Fruit fly (Drosophila melanogaster) whole organism, embryonic: Measurements from ENCODE around the gene CG14230.
A peak's percentile ranks its signal among the peaks of the same experiment; 100 is the strongest.

Source experiments
- CG10979 ChIP-seq: fragments of 200-800 bp; sonication (Bioruptor generic); optimal IDR thresholded peaks from 2 replicates; lab custom pipeline; 2018; ENCODE audit warnings: missing biosample characterization, mild to moderate bottlenecking, missing genetic modification characterization, moderate library complexity
- CG11696 ChIP-seq: fragments of 200-800 bp; sonication (Bioruptor generic); IDR thresholded peaks from 2 replicates; pipeline ENCODE4 v1.3.6; 2022; ENCODE audit warnings: missing biosample characterization, missing genetic modification characterization
- CG12104 ChIP-seq: fragments of 200-800 bp; sonication (Bioruptor generic); optimal IDR thresholded peaks from 3 replicates; lab custom pipeline; 2016; ENCODE audit warnings: missing biosample characterization, missing genetic modification characterization
- CG13287 ChIP-seq: fragments of 200-800 bp; sonication (Bioruptor generic); IDR thresholded peaks from 2 replicates; pipeline ENCODE4 v1.3.6; 2022; ENCODE audit warnings: missing biosample characterization, missing genetic modification characterization; ENCODE audit not compliant: partially characterized antibody
- CG15696 ChIP-seq: fragments of 200-800 bp; sonication (Bioruptor generic); optimal IDR thresholded peaks from 2 replicates; lab custom pipeline; 2019; ENCODE audit warnings: missing biosample characterization, mild to moderate bottlenecking, missing genetic modification characterization, moderate library complexity
- CG1603 ChIP-seq: fragments of 200-800 bp; sonication (Bioruptor generic); optimal IDR thresholded peaks from 2 replicates; lab custom pipeline; 2019; ENCODE audit warnings: missing biosample characterization, mild to moderate bottlenecking, missing genetic modification characterization, moderate library complexity
- CG17328 ChIP-seq: fragments of 200-800 bp; sonication (Bioruptor generic); IDR thresholded peaks from 2 replicates; pipeline ENCODE4 v1.3.6; 2022; ENCODE audit warnings: missing biosample characterization, missing genetic modification characterization
- CG17359 ChIP-seq: fragments of 200-800 bp; sonication (Bioruptor generic); optimal IDR thresholded peaks from 3 replicates; lab custom pipeline; 2018; ENCODE audit warnings: missing biosample characterization, mild to moderate bottlenecking, missing genetic modification characterization, moderate library complexity
- CG17568 ChIP-seq: fragments of 200-800 bp; sonication (Bioruptor generic); optimal IDR thresholded peaks from 2 replicates; lab custom pipeline; 2018; ENCODE audit warnings: missing biosample characterization, mild to moderate bottlenecking, missing genetic modification characterization, moderate library complexity
- CG18599 ChIP-seq: fragments of 200-800 bp; sonication (Bioruptor generic); optimal IDR thresholded peaks from 3 replicates; lab custom pipeline; 2017; ENCODE audit warnings: missing biosample characterization, missing genetic modification characterization, mild to moderate bottlenecking, moderate library complexity, missing genetic modification reagents
- CG2116 ChIP-seq: fragments of 200-800 bp; sonication (Bioruptor generic); optimal IDR thresholded peaks from 3 replicates; lab custom pipeline; 2018; ENCODE audit warnings: missing biosample characterization, mild to moderate bottlenecking, missing genetic modification characterization
- CG31224 ChIP-seq: fragments of 200-800 bp; sonication (Bioruptor generic); IDR thresholded peaks from 2 replicates; pipeline ENCODE4 v1.3.6; 2022; ENCODE audit warnings: missing biosample characterization, missing genetic modification characterization
- CG31441 ChIP-seq: fragments of 200-800 bp; sonication (Bioruptor generic); IDR thresholded peaks from 2 replicates; pipeline ENCODE4 v1.3.6; 2022; ENCODE audit warnings: missing biosample characterization, missing genetic modification characterization
- CG32532 ChIP-seq: fragments of 200-800 bp; sonication (Bioruptor generic); IDR thresholded peaks from 2 replicates; pipeline ENCODE4 v1.3.6; 2022; ENCODE audit warnings: missing biosample characterization, missing genetic modification characterization
- CG7556 ChIP-seq: fragments of 200-800 bp; sonication (Bioruptor generic); optimal IDR thresholded peaks from 2 replicates; lab custom pipeline; 2017; ENCODE audit warnings: missing biosample characterization, mild to moderate bottlenecking, missing genetic modification characterization
- CG8388 ChIP-seq: fragments of 200-800 bp; sonication (Bioruptor generic); optimal IDR thresholded peaks from 2 replicates; lab custom pipeline; 2019; ENCODE audit warnings: missing biosample characterization, mild to moderate bottlenecking, missing genetic modification characterization, moderate library complexity
- CG8478 ChIP-seq: fragments of >200 bp; optimal IDR thresholded peaks from 2 replicates; lab custom pipeline; 2018
- CG9797 ChIP-seq: fragments of 200-800 bp; sonication (Bioruptor generic); optimal IDR thresholded peaks from 3 replicates; lab custom pipeline; 2018; ENCODE audit warnings: missing biosample characterization, mild to moderate bottlenecking, missing genetic modification characterization
- CHES-1-like ChIP-seq: fragments of 200-800 bp; sonication (Bioruptor generic); optimal IDR thresholded peaks from 2 replicates; lab custom pipeline; 2016; ENCODE audit warnings: missing biosample characterization, missing genetic modification characterization
- Deaf1 ChIP-seq: fragments of 200-800 bp; optimal IDR thresholded peaks from 3 replicates; lab custom pipeline; 2019; ENCODE audit warnings: missing biosample characterization, mild to moderate bottlenecking, missing genetic modification characterization, moderate library complexity
- Dek ChIP-seq: fragments of 200-800 bp; sonication (Bioruptor generic); optimal IDR thresholded peaks from 3 replicates; lab custom pipeline; 2019; ENCODE audit warnings: missing biosample characterization, mild to moderate bottlenecking, missing genetic modification characterization, moderate library complexity
- Doc3 ChIP-seq: fragments of 200-800 bp; sonication (Bioruptor generic); IDR thresholded peaks from 3 replicates; pipeline ENCODE4 v1.3.6; 2022; ENCODE audit warnings: missing biosample characterization, missing genetic modification characterization; ENCODE audit not compliant: partially characterized antibody
- E2f2 ChIP-seq: fragments of 200-800 bp; sonication (Bioruptor generic); IDR thresholded peaks from 2 replicates; pipeline ENCODE4 v1.3.6; 2022; ENCODE audit warnings: missing biosample characterization, missing genetic modification characterization
- Ets65A ChIP-seq: fragments of 200-800 bp; sonication (Bioruptor generic); peaks from one replicate; lab custom pipeline; 2016; ENCODE audit warnings: missing biosample characterization, missing genetic modification characterization
- Fer1 ChIP-seq: fragments of 200-800 bp; sonication (Bioruptor generic); optimal IDR thresholded peaks from 2 replicates; lab custom pipeline; 2017; ENCODE audit warnings: missing biosample characterization, mild to moderate bottlenecking, missing genetic modification characterization
- Fer3 ChIP-seq: fragments of 200-800 bp; sonication (Bioruptor generic); optimal IDR thresholded peaks from 2 replicates; lab custom pipeline; 2018; ENCODE audit warnings: missing biosample characterization, mild to moderate bottlenecking, missing genetic modification characterization, moderate library complexity
- Hr78 ChIP-seq, 2 experiments: fragments of 200-800 bp in 1 of 2; fragments of >200 bp in 1 of 2; sonication (Bioruptor generic) in 1 of 2; optimal IDR thresholded peaks; 2 replicates each; lab custom pipeline; 2017 to 2019; ENCODE audit warnings: missing biosample characterization in 2 of 2, missing genetic modification characterization in 2 of 2, mild to moderate bottlenecking in 1 of 2, moderate library complexity in 1 of 2
- Lpt ChIP-seq: fragments of >200 bp; optimal IDR thresholded peaks from 2 replicates; lab custom pipeline; 2018; ENCODE audit warnings: missing biosample characterization, missing genetic modification characterization
- Med ChIP-seq: fragments of 200-800 bp; sonication (Bioruptor generic); peaks from one replicate; lab custom pipeline; 2016; ENCODE audit warnings: missing biosample characterization, missing genetic modification characterization, mild to moderate bottlenecking, inconsistent platforms, moderate library complexity
- Meics ChIP-seq: fragments of 200-800 bp; sonication (Bioruptor generic); optimal IDR thresholded peaks from 2 replicates; lab custom pipeline; 2017; ENCODE audit warnings: missing biosample characterization, mild to moderate bottlenecking, missing genetic modification characterization
- Sry-β ChIP-seq: fragments of 200-800 bp; sonication (Bioruptor generic); optimal IDR thresholded peaks from 2 replicates; lab custom pipeline; 2018; ENCODE audit warnings: missing biosample characterization, mild to moderate bottlenecking, missing genetic modification characterization, moderate library complexity
- Stat92E ChIP-seq, 3 experiments: fragments of >200 bp in 2 of 3; fragments of 200-800 bp in 1 of 3; sonication (Bioruptor generic) in 1 of 3; optimal IDR thresholded peaks; 2 replicates each; lab custom pipeline; 2017 to 2019; ENCODE audit warnings: missing biosample characterization in 3 of 3, missing genetic modification characterization in 3 of 3, mild to moderate bottlenecking in 1 of 3, moderate library complexity in 1 of 3
- abd-A ChIP-seq: fragments of 200-800 bp; sonication (Bioruptor generic); optimal IDR thresholded peaks from 3 replicates; lab custom pipeline; 2019; ENCODE audit warnings: missing biosample characterization, mild to moderate bottlenecking, missing genetic modification characterization, moderate library complexity
- ato ChIP-seq: fragments of 200-800 bp; sonication (Bioruptor generic); IDR thresholded peaks from 2 replicates; pipeline ENCODE4 v1.3.6; 2022; ENCODE audit warnings: missing biosample characterization, missing genetic modification characterization; ENCODE audit not compliant: partially characterized antibody
- dmrt11E ChIP-seq: fragments of 200-800 bp; sonication (Bioruptor generic); optimal IDR thresholded peaks from 3 replicates; lab custom pipeline; 2018; ENCODE audit warnings: missing biosample characterization, mild to moderate bottlenecking, missing genetic modification characterization, moderate library complexity
- gcm ChIP-seq: fragments of 200-800 bp; sonication (Bioruptor generic); optimal IDR thresholded peaks from 2 replicates; lab custom pipeline; 2019; ENCODE audit warnings: missing biosample characterization, mild to moderate bottlenecking, missing genetic modification characterization, moderate library complexity
- gcm2 ChIP-seq: fragments of 200-800 bp; sonication (Bioruptor generic); optimal IDR thresholded peaks from 2 replicates; lab custom pipeline; 2016; ENCODE audit warnings: missing biosample characterization, missing genetic modification characterization
- gro ChIP-seq: fragments of 200-800 bp; sonication (Bioruptor generic); optimal IDR thresholded peaks from 2 replicates; lab custom pipeline; 2016; ENCODE audit warnings: missing biosample characterization, missing genetic modification characterization
- h ChIP-seq: fragments of >200 bp; optimal IDR thresholded peaks from 2 replicates; lab custom pipeline; 2017
- inv ChIP-seq: fragments of 200-800 bp; sonication (Bioruptor generic); IDR thresholded peaks from 2 replicates; pipeline ENCODE4 v1.3.6; 2022; ENCODE audit warnings: missing biosample characterization, missing genetic modification characterization; ENCODE audit not compliant: partially characterized antibody
- knrl ChIP-seq: fragments of 200-800 bp; sonication (Bioruptor generic); IDR thresholded peaks from 3 replicates; pipeline ENCODE4 v1.3.6; 2022; ENCODE audit warnings: missing biosample characterization, missing genetic modification characterization; ENCODE audit not compliant: partially characterized antibody
- luna ChIP-seq: fragments of 200-800 bp; sonication (Bioruptor generic); optimal IDR thresholded peaks from 2 replicates; lab custom pipeline; 2016; ENCODE audit warnings: missing biosample characterization, missing genetic modification characterization
- maf-S ChIP-seq: fragments of 200-800 bp; sonication (Bioruptor generic); optimal IDR thresholded peaks from 2 replicates; lab custom pipeline; 2016; ENCODE audit warnings: missing biosample characterization, missing genetic modification characterization
- pho ChIP-seq: fragments of 200-800 bp; sonication (Bioruptor generic); optimal IDR thresholded peaks from 2 replicates; lab custom pipeline; 2016; ENCODE audit warnings: missing biosample characterization, missing genetic modification characterization
- phol ChIP-seq: fragments of 200-800 bp; sonication (Bioruptor generic); optimal IDR thresholded peaks from 3 replicates; lab custom pipeline; 2018; ENCODE audit warnings: missing biosample characterization, mild to moderate bottlenecking, missing genetic modification characterization, moderate library complexity
- prd ChIP-seq, 3 experiments: fragments of >200 bp in 2 of 3; fragments of 200-800 bp in 1 of 3; sonication (Bioruptor generic) in 1 of 3; optimal IDR thresholded peaks in 2 of 3; IDR thresholded peaks in 1 of 3; 2 replicates in 2 of 3; 3 replicates in 1 of 3; pipeline versions ENCODE4 v1.3.6 to Lab custom; 2017 to 2022; ENCODE audit warnings: missing biosample characterization in 1 of 3, missing genetic modification characterization in 1 of 3
- sens-2 ChIP-seq: fragments of 200-800 bp; sonication (Bioruptor generic); IDR thresholded peaks from 2 replicates; pipeline ENCODE4 v1.3.6; 2022; ENCODE audit warnings: missing biosample characterization, missing genetic modification characterization
- slbo ChIP-seq: fragments of 200-800 bp; sonication (Bioruptor generic); IDR thresholded peaks from 2 replicates; pipeline ENCODE4 v1.3.6; 2022; ENCODE audit warnings: missing biosample characterization, missing genetic modification characterization
- unc-4 ChIP-seq: fragments of 200-800 bp; sonication (Bioruptor generic); IDR thresholded peaks from 2 replicates; pipeline ENCODE4 v1.3.6; 2022; ENCODE audit warnings: missing biosample characterization, missing genetic modification characterization; ENCODE audit not compliant: partially characterized antibody

CG14230 gene

dm6 chrX:19701611-19702010, 2.4 kb upstream of the CG14230 start, which contains the start of gene Tcs4 (continued):
- TF ChIP-seq CG7556 (GFP tag; lab: Kevin White, UChicago) (peak; percentile 5), CG8388 (GFP tag; lab: Kevin White, UChicago) (no peak), CG8478 (no peak), CG2116 (no peak), prd (optimal IDR thresholded peaks at IDR 0.05; lab: Kevin White, UChicago) (no peak), prd (GFP tag; IDR thresholded peaks at IDR 0.05; lab: Robert Waterston, UW) (peak; percentile 26; the same call in 1 of the 3 replicates), CG11696 (GFP tag; lab: Robert Waterston, UW) (no peak), luna (GFP tag; lab: Kevin White, UChicago) (no peak), Meics (peak; percentile 28), CG17359 (tag; lab: Kevin White, UChicago) (peak; percentile 13), CG17568 (no peak), gro (GFP tag; lab: Kevin White, UChicago) (no peak), Hr78 (GFP tag; optimal IDR thresholded peaks at IDR 0.05; lab: Kevin White, UChicago) (no peak), gcm2 (GFP tag; lab: Kevin White, UChicago) (no peak), Sry-β (no peak), knrl (GFP tag; lab: Robert Waterston, UW) (peak; percentile 42; the same call in 1 of the 3 replicates), unc-4 (peak; percentile 46; the same call in 1 of the 2 replicates), CG18599 (no peak), CG31441 (0 out of 2 replicates have a peak, but pooled peaks have one; percentile 22), sens-2 (GFP tag; lab: Robert Waterston, UW) (no peak), gcm (GFP tag; lab: Kevin White, UChicago) (peak; percentile 3), pho (GFP tag; lab: Kevin White, UChicago) (no peak), ato (GFP tag; lab: Robert Waterston, UW) (0 out of 2 replicates have a peak, but pooled peaks have one; percentile 26), Doc3 (GFP tag; lab: Robert Waterston, UW) (0 out of 3 replicates have a peak, but pooled peaks have one; percentile 48), Deaf1 (tag; lab: Kevin White, UChicago) (no peak), slbo (GFP tag; lab: Robert Waterston, UW) (peak; percentile 20; the same call in 1 of the 2 replicates), CG15696 (tag; lab: Kevin White, UChicago) (peak; percentile 30), Fer3 (tag; lab: Kevin White, UChicago) (no peak), CG1603 (peak; percentile 29), dmrt11E (tag; lab: Kevin White, UChicago) (peak; percentile 47), Fer1 (GFP tag; lab: Kevin White, UChicago) (peak; percentile 5), Med (peak; percentile 76), CG10979 (tag; lab: Kevin White, UChicago) (peak; percentile 31), CG32532 (no peak), Dek (peak; percentile 15), Stat92E (GFP tag; optimal IDR thresholded peaks at IDR 0.05; lab: Kevin White, UChicago) (no peak), Ets65A (GFP tag; lab: Kevin White, UChicago) (peak; percentile 67), CG17328 (GFP tag; lab: Robert Waterston, UW) (no peak), h (lab: Kevin White, UChicago) (no peak), abd-A (tag; lab: Kevin White, UChicago) (no peak), CG13287 (GFP tag; lab: Robert Waterston, UW) (peak; percentile 77), Lpt (GFP tag; lab: Kevin White, UChicago) (no peak), E2f2 (GFP tag; lab: Robert Waterston, UW) (peak; percentile 51), maf-S (GFP tag; lab: Kevin White, UChicago) (no peak), CG12104 (GFP tag; lab: Kevin White, UChicago) (no peak), CG9797 (GFP tag; lab: Kevin White, UChicago) (peak; percentile 70), phol (peak; percentile 60), CG31224 (GFP tag; lab: Robert Waterston, UW) (no peak), inv (GFP tag; lab: Robert Waterston, UW) (0 out of 2 replicates have a peak, but pooled peaks have one; percentile 7), CHES-1-like (GFP tag; lab: Kevin White, UChicago) (no peak)
